Worm (Caenorhabditis elegans): ENCODE results near the gene rig-3.

rig-3 gene

DNA sequence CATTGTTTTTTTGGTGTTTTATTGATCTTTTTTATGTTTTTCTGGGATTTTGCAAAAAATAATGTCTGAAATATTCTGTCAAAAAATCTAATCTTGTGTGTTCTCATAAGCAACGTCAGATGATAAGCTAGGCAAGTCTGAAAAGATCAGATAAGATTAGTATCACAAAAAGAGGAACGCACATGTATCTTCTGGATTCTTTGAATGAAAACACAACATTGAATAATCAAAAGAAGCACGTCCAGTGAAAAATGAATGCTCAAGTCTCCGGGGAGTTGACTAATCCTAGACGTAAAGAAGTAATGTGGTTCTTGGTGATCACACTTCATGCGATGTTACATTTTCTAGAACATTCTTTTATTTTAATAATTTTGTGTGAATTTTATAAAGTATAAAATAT is 48.0 kb upstream of the rig-3 start:
- TF ChIP-seq R02D3.7 (tag; optimal IDR thresholded peaks at IDR 0.05) (no peak), elt-1 (tag; optimal IDR thresholded peaks at IDR 0.05) (peak; percentile 86)

DNA sequence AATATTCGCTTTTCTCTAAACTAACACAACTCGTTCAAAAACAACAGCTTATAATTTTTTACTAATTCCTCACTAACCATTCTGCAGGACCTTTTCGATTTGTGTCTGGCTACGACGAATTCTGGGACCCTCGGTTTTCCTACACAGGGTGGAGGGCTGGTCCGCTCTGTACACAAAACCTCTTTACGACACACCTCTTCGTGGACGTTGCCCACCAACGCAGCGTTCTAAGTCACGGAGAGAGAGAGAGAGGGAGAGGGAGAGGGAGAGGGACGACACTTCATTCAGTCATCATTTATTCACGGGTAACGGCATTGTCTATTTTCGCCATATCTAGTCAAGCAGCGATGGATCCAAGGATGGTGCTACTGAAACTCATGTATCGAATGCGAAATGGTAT is 47.0 kb upstream of the rig-3 start, which contains the start of gene atg-2:
atg-2 (plus strand) TSS at position 301 of the 400 bp plus-strand sequence.
- TF ChIP-seq nhr-12 (tag; optimal IDR thresholded peaks at IDR 0.05) (no peak), R02D3.7 (tag; optimal IDR thresholded peaks at IDR 0.05) (no peak), nhr-23 (tag; optimal IDR thresholded peaks at IDR 0.05) (no peak)

DNA sequence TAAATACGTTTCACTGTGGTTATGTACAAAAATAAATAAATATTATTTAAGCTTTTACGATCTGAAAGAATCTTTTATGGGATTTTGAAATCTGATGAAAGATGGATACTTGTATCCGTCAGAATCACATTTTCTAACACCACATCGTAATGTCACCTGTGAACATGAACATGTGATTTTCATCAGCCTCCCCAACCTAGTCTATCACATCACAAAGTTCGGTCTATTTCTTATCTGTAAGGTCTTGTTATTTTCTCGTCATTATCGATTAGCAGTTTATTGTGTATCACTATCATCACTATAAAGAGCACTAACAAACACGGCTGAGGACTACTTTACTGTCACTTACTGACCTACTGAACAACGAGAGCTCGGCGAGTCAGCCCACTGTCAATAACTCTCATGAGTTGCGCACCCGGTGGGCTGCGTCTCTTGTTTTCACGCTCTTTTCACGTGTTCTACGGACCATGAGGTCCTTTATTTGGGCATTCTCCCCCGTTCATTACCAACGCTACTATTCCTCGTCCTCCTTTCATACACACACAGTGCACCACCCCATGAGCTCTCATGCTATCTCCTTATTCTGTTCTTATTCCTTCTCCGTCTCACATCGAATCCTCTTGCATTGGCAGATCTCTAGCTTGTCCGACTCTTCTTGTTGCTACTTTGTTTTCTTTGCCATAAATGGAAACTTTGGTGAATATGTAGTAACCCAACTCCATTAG is 46.1 kb upstream of the rig-3 start:
- TF ChIP-seq ama-1 (optimal IDR thresholded peaks at IDR 0.05): peak; percentile 32
- no peak for TF ChIP-seq nhr-77 (tag; optimal IDR thresholded peaks at IDR 0.05)
- peak; percentile 68 for TF ChIP-seq elt-2 (tag; optimal IDR thresholded peaks at IDR 0.05)
- peak; percentile 16 for TF ChIP-seq jun-1 (tag; optimal IDR thresholded peaks at IDR 0.05)
- TF ChIP-seq pqm-1 (tag; optimal IDR thresholded peaks at IDR 0.05): peak; percentile 74
- no peak for TF ChIP-seq lin-15B (tag; optimal IDR thresholded peaks at IDR 0.05)
- TF ChIP-seq ceh-28 (tag; optimal IDR thresholded peaks at IDR 0.05): peak; percentile 33
- peak; percentile 49 for TF ChIP-seq mml-1 (tag; optimal IDR thresholded peaks at IDR 0.05)

DNA sequence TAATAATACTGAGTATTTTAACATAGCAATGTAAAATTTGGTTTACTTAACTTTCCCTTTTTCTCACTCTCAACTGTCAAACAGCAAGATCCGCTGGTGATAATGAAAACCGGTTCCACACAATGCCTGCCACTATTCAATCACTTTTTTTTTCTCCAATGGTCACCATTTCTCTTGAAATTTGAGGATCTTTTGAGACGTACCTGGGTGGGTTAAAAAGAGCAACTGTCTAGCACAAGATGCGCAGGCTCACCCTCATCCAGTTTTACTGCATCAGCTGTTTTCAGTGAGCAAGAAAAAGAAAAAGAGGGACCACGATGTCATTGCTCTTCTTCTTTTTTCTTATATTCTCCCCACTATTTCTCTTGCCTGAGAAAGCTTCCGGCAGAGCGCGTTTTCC is 45.2 kb upstream of the rig-3 start:
- TF ChIP-seq snpc-4 (tag; optimal IDR thresholded peaks at IDR 0.05) (no peak), egl-5 (tag; optimal IDR thresholded peaks at IDR 0.05) (peak; percentile 33), hmg-11 (tag; optimal IDR thresholded peaks at IDR 0.05) (no peak), unc-62 (GFP tag; optimal IDR thresholded peaks at IDR 0.05) (no peak), lin-39 (tag; optimal IDR thresholded peaks at IDR 0.05) (peak; percentile 38), nfya-1 (tag; optimal IDR thresholded peaks at IDR 0.05; ENCODE audit: insufficient read depth) (peak; percentile 15)

- TF ChIP-seq pha-4 (tag; optimal IDR thresholded peaks at IDR 0.05) (peak; percentile 76), pqm-1 (tag; optimal IDR thresholded peaks at IDR 0.05) (peak; percentile 10), lin-39 (tag; optimal IDR thresholded peaks at IDR 0.05) (no peak), jun-1 (tag; optimal IDR thresholded peaks at IDR 0.05) (peak; percentile 28), lsy-12 (tag; optimal IDR thresholded peaks at IDR 0.05) (peak; percentile 50), elt-2 (tag; optimal IDR thresholded peaks at IDR 0.05) (peak; percentile 73), hmg-11 (tag; optimal IDR thresholded peaks at IDR 0.05) (no peak), aly-2 (tag; optimal IDR thresholded peaks at IDR 0.05) (no peak), nhr-23 (tag; optimal IDR thresholded peaks at IDR 0.05) (no peak), nhr-12 (tag; optimal IDR thresholded peaks at IDR 0.05) (no peak), nfya-1 (tag; optimal IDR thresholded peaks at IDR 0.05; ENCODE audit: insufficient read depth) (no peak), unc-62 (GFP tag; optimal IDR thresholded peaks at IDR 0.05) (no peak), nhr-25 (tag; optimal IDR thresholded peaks at IDR 0.05) (peak; percentile 49)
These were observed 44.8 kb upstream of the rig-3 start for ce11 chrX:6808640-6809039.

- no peak for TF ChIP-seq lin-15B (tag; optimal IDR thresholded peaks at IDR 0.05)
- no peak for TF ChIP-seq snpc-4 (tag; optimal IDR thresholded peaks at IDR 0.05)
- no peak for TF ChIP-seq daf-12 (tag; optimal IDR thresholded peaks at IDR 0.05)
- TF ChIP-seq sea-2 (GFP tag; optimal IDR thresholded peaks at IDR 0.05): no peak
- no peak for TF ChIP-seq hmg-11 (tag; optimal IDR thresholded peaks at IDR 0.05)
- TF ChIP-seq nhr-67 (tag; optimal IDR thresholded peaks at IDR 0.05): no peak
These were observed 40.4 kb upstream of the rig-3 start for ce11 chrX:6813025-6813424.

DNA sequence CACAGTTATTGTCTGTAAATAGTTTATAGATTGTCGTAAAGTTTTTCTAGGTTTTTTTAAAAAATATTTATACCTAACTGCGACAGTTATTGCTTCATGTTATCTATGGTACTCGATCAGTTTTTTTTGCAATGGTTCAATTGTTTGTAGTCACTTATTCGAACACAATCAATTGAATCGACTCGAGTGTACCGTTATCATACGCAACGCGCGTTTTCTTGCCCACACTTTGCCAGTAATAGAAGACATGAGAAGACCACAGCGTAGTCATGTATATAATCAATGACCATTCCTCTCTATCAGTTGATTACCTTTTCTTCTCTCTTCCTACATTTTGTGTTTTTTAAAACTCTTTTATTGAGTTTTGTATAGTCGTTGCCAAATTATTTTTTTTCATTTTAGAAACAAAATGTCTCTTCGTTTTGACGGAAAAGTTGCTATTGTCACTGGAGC is 35.4 kb upstream of the rig-3 start, which contains the start of gene dhs-28:
dhs-28 (plus strand) TSS at position 403 of the 453 bp plus-strand sequence.
- TF ChIP-seq ceh-28 (tag; optimal IDR thresholded peaks at IDR 0.05) (no peak), nhr-76 (tag; optimal IDR thresholded peaks at IDR 0.05) (no peak), aly-2 (tag; optimal IDR thresholded peaks at IDR 0.05) (no peak), nhr-23 (tag; optimal IDR thresholded peaks at IDR 0.05) (no peak), elt-3 (tag; optimal IDR thresholded peaks at IDR 0.05) (no peak), nhr-67 (tag; optimal IDR thresholded peaks at IDR 0.05) (no peak), nhr-77 (tag; optimal IDR thresholded peaks at IDR 0.05) (no peak), ztf-4 (tag; optimal IDR thresholded peaks at IDR 0.05) (no peak), nhr-237 (tag; optimal IDR thresholded peaks at IDR 0.05) (no peak), tbx-2 (tag; optimal IDR thresholded peaks at IDR 0.05) (no peak), ceh-82 (tag; optimal IDR thresholded peaks at IDR 0.05) (no peak), eor-1 (tag; optimal IDR thresholded peaks at IDR 0.05) (no peak), fkh-2 (tag; optimal IDR thresholded peaks at IDR 0.05) (no peak), R02D3.7 (tag; optimal IDR thresholded peaks at IDR 0.05) (no peak), ZK546.5 (tag; optimal IDR thresholded peaks at IDR 0.05) (no peak), pqm-1 (tag; optimal IDR thresholded peaks at IDR 0.05) (peak; percentile 90), lsy-12 (tag; optimal IDR thresholded peaks at IDR 0.05) (no peak), pha-4 (tag; optimal IDR thresholded peaks at IDR 0.05) (peak; percentile 25), zag-1 (tag; optimal IDR thresholded peaks at IDR 0.05) (no peak), nhr-28 (tag; optimal IDR thresholded peaks at IDR 0.05) (no peak), elt-2 (tag; optimal IDR thresholded peaks at IDR 0.05) (peak; percentile 90), ceh-16 (tag; optimal IDR thresholded peaks at IDR 0.05) (no peak), unc-62 (GFP tag; optimal IDR thresholded peaks at IDR 0.05) (no peak), sea-2 (GFP tag; optimal IDR thresholded peaks at IDR 0.05) (no peak), hmg-11 (tag; optimal IDR thresholded peaks at IDR 0.05) (no peak), nfya-1 (tag; optimal IDR thresholded peaks at IDR 0.05; ENCODE audit: insufficient read depth) (no peak), egl-5 (tag; optimal IDR thresholded peaks at IDR 0.05) (no peak)
